Worm (Caenorhabditis elegans) whole organism, L2 larva: ENCODE measurements around the gene R10F2.6.

Experiments used
- aly-2 ChIP-seq: fragments of 150-350 bp; optimal IDR thresholded peaks from 2 replicates; lab custom pipeline; 2014; ENCODE audit warnings: missing biosample characterization, missing genetic modification characterization
- ama-1 ChIP-seq: fragments of 150-350 bp; optimal IDR thresholded peaks from 2 replicates; lab custom pipeline; 2018; ENCODE audit warnings: inconsistent platforms
- egl-27 ChIP-seq: sonication (generic microtip); optimal IDR thresholded peaks from 3 replicates; lab custom pipeline; 2017; ENCODE audit warnings: missing biosample characterization, missing genetic modification reagents, missing genetic modification characterization
- nhr-11 ChIP-seq: fragments of 150-350 bp; optimal IDR thresholded peaks from 2 replicates; lab custom pipeline; 2014; ENCODE audit warnings: missing biosample characterization, missing genetic modification characterization
- nhr-12 ChIP-seq: fragments of 150-350 bp; optimal IDR thresholded peaks from 2 replicates; lab custom pipeline; 2014; ENCODE audit warnings: missing biosample characterization, missing genetic modification characterization
- snpc-4 ChIP-seq: fragments of 150-350 bp; optimal IDR thresholded peaks from 2 replicates; lab custom pipeline; 2014; ENCODE audit warnings: missing biosample characterization, missing genetic modification characterization
- unc-39 ChIP-seq: fragments of 150-350 bp; optimal IDR thresholded peaks from 2 replicates; lab custom pipeline; 2014; ENCODE audit warnings: missing biosample characterization, missing genetic modification characterization
- ztf-11 ChIP-seq: sonication (generic microtip); optimal IDR thresholded peaks from 2 replicates; lab custom pipeline; 2017; ENCODE audit warnings: missing biosample characterization, missing genetic modification characterization

DNA sequence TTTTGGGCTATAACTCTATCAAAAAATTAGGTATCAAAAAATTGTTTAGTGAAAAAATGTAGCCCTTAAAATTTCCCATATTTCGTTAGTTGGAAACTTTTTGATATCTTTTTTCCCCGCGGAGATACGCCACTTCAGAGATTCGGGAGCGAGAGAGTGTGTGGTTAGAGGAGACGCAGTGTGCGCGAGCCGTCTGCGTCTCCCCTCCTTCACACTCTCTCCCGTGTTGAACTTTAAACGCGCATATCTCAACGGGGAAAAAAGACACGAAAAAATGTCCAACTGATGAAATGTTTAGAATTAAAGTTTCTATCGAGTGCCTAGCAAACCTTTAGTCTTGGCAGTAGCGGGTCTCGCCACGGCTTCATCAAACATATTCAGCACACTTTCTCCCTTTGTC, 23.6 kb downstream of the R10F2.6 start:
- TF ChIP-seq egl-27 = no peak
- no peak for TF ChIP-seq ztf-11
- TF ChIP-seq snpc-4 (tag; lab: Kevin White, UChicago) = no peak
- TF ChIP-seq nhr-12 (tag; lab: Kevin White, UChicago) = no peak
- TF ChIP-seq ama-1 (lab: Kevin White, UChicago) = no peak
- no peak for TF ChIP-seq unc-39 (tag; lab: Kevin White, UChicago)
- no peak for TF ChIP-seq nhr-11 (tag; lab: Kevin White, UChicago)
- no peak for TF ChIP-seq aly-2 (tag; lab: Kevin White, UChicago)
